Worm (Caenorhabditis elegans) whole organism, L4 larva: ENCODE measurements around the gene ZK1127.4.

ENCODE experiments used
- fos-1 ChIP-seq: fragments of 150-350 bp; optimal IDR thresholded peaks from 2 replicates; lab custom pipeline; 2014; ENCODE audit warnings: missing biosample characterization, missing genetic modification characterization
- lin-13 ChIP-seq: fragments of 150-350 bp; optimal IDR thresholded peaks from 2 replicates; lab custom pipeline; 2014; ENCODE audit warnings: missing biosample characterization, missing genetic modification reagents, missing genetic modification characterization
- lin-39 ChIP-seq: fragments of 150-350 bp; optimal IDR thresholded peaks from 2 replicates; lab custom pipeline; 2014; ENCODE audit warnings: missing biosample characterization, missing genetic modification reagents, missing genetic modification characterization
- lir-3 ChIP-seq: sonication (generic microtip); optimal IDR thresholded peaks from 2 replicates; lab custom pipeline; 2016; ENCODE audit warnings: mild to moderate bottlenecking, missing genetic modification characterization, missing compliant biosample characterization
- nhr-237 ChIP-seq: sonication (generic microtip); optimal IDR thresholded peaks from 2 replicates; lab custom pipeline; 2017; ENCODE audit warnings: missing biosample characterization, missing genetic modification characterization
- unc-130 ChIP-seq: sonication (generic microtip); optimal IDR thresholded peaks from 2 replicates; lab custom pipeline; 2016; ENCODE audit warnings: missing genetic modification reagents, missing genetic modification characterization, missing compliant biosample characterization
- unc-62 ChIP-seq, 3 experiments: fragments of 150-350 bp in 1 of 3; sonication (generic microtip); optimal IDR thresholded peaks in 2 of 3; peaks in 1 of 3; 1 replicate in 1 of 3; 2 replicates in 2 of 3; lab custom pipeline; 2014 to 2017; ENCODE audit warnings: missing biosample characterization in 3 of 3, missing genetic modification characterization in 3 of 3, missing genetic modification reagents in 3 of 3, missing genotype in 1 of 3
- ztf-11 ChIP-seq: fragments of 150-350 bp; optimal IDR thresholded peaks from 2 replicates; lab custom pipeline; 2014; ENCODE audit warnings: missing biosample characterization, missing genetic modification characterization

DNA sequence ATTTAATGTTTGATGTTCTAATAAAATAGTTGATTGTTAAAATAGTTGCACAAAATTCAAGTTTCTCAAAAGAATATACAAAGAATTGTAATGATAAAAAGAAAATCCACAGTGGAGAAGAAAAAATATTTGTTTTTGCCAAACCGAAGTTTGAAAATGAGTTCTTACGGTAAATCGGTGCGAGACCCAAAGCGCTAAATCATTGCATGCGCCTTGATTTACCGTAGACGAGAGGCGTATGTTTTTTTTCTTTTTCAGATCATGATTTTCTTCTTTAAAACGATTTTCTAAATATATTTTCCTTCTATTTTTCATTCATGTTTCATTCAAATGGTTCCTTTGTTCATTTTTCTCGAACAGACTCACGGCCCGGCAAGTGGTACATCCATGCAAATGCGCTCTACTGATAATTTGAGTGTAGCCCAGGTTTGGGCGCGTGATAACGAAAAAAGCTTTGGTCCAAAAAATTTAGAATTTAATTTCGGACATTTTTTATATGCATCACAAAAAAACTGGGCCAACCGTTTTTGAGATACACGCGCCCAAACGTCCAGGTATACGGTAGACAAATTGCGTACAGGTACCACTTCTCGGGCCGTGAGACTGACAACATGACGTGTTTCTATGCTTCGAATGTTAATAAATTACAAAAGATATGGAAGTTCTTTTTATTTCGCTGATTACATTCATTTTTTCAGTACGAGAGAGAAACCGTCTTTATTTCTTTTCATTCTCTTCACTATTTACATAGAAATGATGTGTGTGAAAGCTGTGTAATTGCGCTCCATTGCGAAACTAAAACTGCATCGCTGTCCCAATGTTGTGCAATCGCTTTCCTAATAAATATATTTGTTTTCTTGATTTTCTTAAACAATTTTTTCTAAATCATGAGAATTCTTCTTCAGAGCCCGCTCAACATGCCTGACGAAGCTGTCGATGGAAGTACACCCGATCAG is 28.6 kb upstream of the ZK1127.4 start, which contains the start of gene znf-598:
- no peak for TF ChIP-seq lin-39 (tag; lab: Kevin White, UChicago)
- TF ChIP-seq ztf-11 (tag; lab: Kevin White, UChicago), result no peak
- no peak for TF ChIP-seq lin-13 (GFP tag; lab: Kevin White, UChicago)
- no peak for TF ChIP-seq fos-1
- TF ChIP-seq nhr-237, result no peak
- no peak for TF ChIP-seq unc-62 (GFP tag; optimal IDR thresholded peaks at IDR 0.05 in 1 of 2; lab: Kevin White, UChicago)
- no peak for TF ChIP-seq unc-62 (tag; optimal IDR thresholded peaks at IDR 0.05; lab: Kevin White, UChicago)
- no peak for TF ChIP-seq unc-130
- no peak for TF ChIP-seq lir-3
